Fruit fly (Drosophila melanogaster): Measurements from ENCODE around the gene Sap-r.

Sap-r gene

DNA sequence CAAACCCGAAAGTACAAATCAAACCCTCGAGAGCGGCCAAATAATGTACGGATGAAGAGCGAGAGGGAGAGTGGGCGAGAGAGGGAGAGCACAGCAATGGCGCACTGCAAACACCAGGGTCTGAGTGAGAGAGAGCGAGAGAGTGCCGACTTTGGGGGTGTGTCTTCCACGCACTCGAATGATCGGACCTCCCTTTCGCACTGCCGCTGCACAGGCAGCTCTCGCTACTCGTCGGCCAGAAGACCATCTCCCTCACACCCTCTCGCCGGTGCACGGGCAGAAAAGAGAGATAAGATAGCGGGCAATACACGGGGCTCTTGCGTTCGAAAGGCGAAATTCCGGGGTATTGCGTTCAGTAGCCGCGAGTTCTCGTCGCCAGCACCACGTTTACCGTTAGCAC is 23.5 kb upstream of the Sap-r start, which contains the start of gene Ptx1 (continued):
- TF ChIP-seq CG5245 (GFP tag; optimal IDR thresholded peaks at IDR 0.05) (no peak), tna (GFP tag; IDR thresholded peaks at IDR 0.05; ENCODE audit: partially characterized antibody) (peak; percentile 66), aop (GFP tag; IDR thresholded peaks at IDR 0.05) (0 out of 2 replicates have a peak, but pooled peaks have one; percentile 25), CkIIα-i1 (GFP tag; IDR thresholded peaks at IDR 0.05) (no peak), seq (GFP tag; IDR thresholded peaks at IDR 0.05) (peak; percentile 94), CG17829 (tag; optimal IDR thresholded peaks at IDR 0.05) (peak; percentile 40), Abd-B (GFP tag; optimal IDR thresholded peaks at IDR 0.05) (peak; percentile 1), CG12744 (GFP tag; optimal IDR thresholded peaks at IDR 0.05) (no peak), Ptx1 (GFP tag; IDR thresholded peaks at IDR 0.05) (peak; percentile 52), Nf-YB (GFP tag; optimal IDR thresholded peaks at IDR 0.05) (peak; percentile 98), Fer1 (GFP tag; optimal IDR thresholded peaks at IDR 0.05) (peak; percentile 46), grn (GFP tag; optimal IDR thresholded peaks at IDR 0.05) (peak; percentile 31), gro (GFP tag; optimal IDR thresholded peaks at IDR 0.05) (no peak), CG8290 (GFP tag; optimal IDR thresholded peaks at IDR 0.05) (no peak), CG8290 (tag; optimal IDR thresholded peaks at IDR 0.05) (peak in 1 of 2 experiments; percentile 28), cg (GFP tag; optimal IDR thresholded peaks at IDR 0.05) (peak; percentile 58), CG34422 (GFP tag; IDR thresholded peaks at IDR 0.05) (peak; percentile 43; the same call in 1 of the 3 replicates), Nf-YA (GFP tag; IDR thresholded peaks at IDR 0.05) (peak; percentile 92), amos (GFP tag; IDR thresholded peaks at IDR 0.05; ENCODE audit: partially characterized antibody) (peak; percentile 40; the same call in 1 of the 2 replicates), NC2α (GFP tag; optimal IDR thresholded peaks at IDR 0.05) (no peak), CG42726 (GFP tag; IDR thresholded peaks at IDR 0.05; ENCODE audit: partially characterized antibody) (peak; percentile 76), pb (GFP tag; optimal IDR thresholded peaks at IDR 0.05) (no peak), gsb-n (tag; optimal IDR thresholded peaks at IDR 0.05) (peak; percentile 29), danr (GFP tag; IDR thresholded peaks at IDR 0.05) (no peak), CG2199 (GFP tag; IDR thresholded peaks at IDR 0.05) (peak; percentile 83; the same call in 1 of the 3 replicates), CG14860 (GFP tag; IDR thresholded peaks at IDR 0.05; ENCODE audit: partially characterized antibody) (peak; percentile 40; the same call in 1 of the 3 replicates), Stat92E (GFP tag; optimal IDR thresholded peaks at IDR 0.05) (peak in 1 of 3 experiments; percentile 47), unc-4 (GFP tag; IDR thresholded peaks at IDR 0.05; ENCODE audit: partially characterized antibody) (peak; percentile 34; the same call in 1 of the 2 replicates), dmrt99B (tag; optimal IDR thresholded peaks at IDR 0.05) (no peak), Doc3 (GFP tag; IDR thresholded peaks at IDR 0.05; ENCODE audit: partially characterized antibody) (peak; percentile 32; the same call in 1 of the 3 replicates), CG6791 (GFP tag; IDR thresholded peaks at IDR 0.05; ENCODE audit: partially characterized antibody) (peak; percentile 63; the same call in 2 of the 3 replicates), vnd (GFP tag; IDR thresholded peaks at IDR 0.05; ENCODE audit: partially characterized antibody) (peak; percentile 68), Drgx (GFP tag; IDR thresholded peaks at IDR 0.05) (peak; percentile 24; the same call in 1 of the 2 replicates), Nf-YC (tag; optimal IDR thresholded peaks at IDR 0.05) (peak; percentile 99), ewg (GFP tag; optimal IDR thresholded peaks at IDR 0.05) (peak; percentile 89), CG10321 (GFP tag; IDR thresholded peaks at IDR 0.05) (peak; percentile 98), CG15601 (tag; optimal IDR thresholded peaks at IDR 0.05) (no peak), zen2 (GFP tag; IDR thresholded peaks at IDR 0.05; ENCODE audit: partially characterized antibody) (0 out of 3 replicates have a peak, but pooled peaks have one; percentile 57), cad (GFP tag; optimal IDR thresholded peaks at IDR 0.05) (peak; percentile 22), CG13894 (tag; optimal IDR thresholded peaks at IDR 0.05) (no peak), vvl (GFP tag; IDR thresholded peaks at IDR 0.05) (0 out of 2 replicates have a peak, but pooled peaks have one; percentile 26), ara (GFP tag; IDR thresholded peaks at IDR 0.05) (0 out of 2 replicates have a peak, but pooled peaks have one; percentile 43), Hmr (GFP tag; optimal IDR thresholded peaks at IDR 0.05) (peak; percentile 26), zen (tag; optimal IDR thresholded peaks at IDR 0.05) (peak; percentile 24), oc (tag; optimal IDR thresholded peaks at IDR 0.05) (peak; percentile 72), CG10979 (tag; optimal IDR thresholded peaks at IDR 0.05) (peak; percentile 19), row (GFP tag; IDR thresholded peaks at IDR 0.05) (0 out of 3 replicates have a peak, but pooled peaks have one; percentile 18), zfh1 (GFP tag; IDR thresholded peaks at IDR 0.05) (peak; percentile 60; the same call in 2 of the 3 replicates), cwo (GFP tag; optimal IDR thresholded peaks at IDR 0.05) (peak; percentile 12)
